Fruit fly (Drosophila melanogaster): ENCODE results near the gene Cp15.
A peak's percentile ranks its signal among the peaks of the same experiment; 100 is the strongest.

Gene Cp15

dm6 chr3L:8700643-8701208, 27.6 kb upstream of the Cp15 start (continued):
- peak; percentile 71 for TF ChIP-seq run (tag; optimal IDR thresholded peaks at IDR 0.05)
- peak; percentile 52 for TF ChIP-seq CG17568 (GFP tag; optimal IDR thresholded peaks at IDR 0.05)
- TF ChIP-seq Blimp-1 (GFP tag; optimal IDR thresholded peaks at IDR 0.05), result peak; percentile 67
- TF ChIP-seq NK7.1 (GFP tag; optimal IDR thresholded peaks at IDR 0.05), result peak; percentile 49
- TF ChIP-seq CG14860 (GFP tag; IDR thresholded peaks at IDR 0.05; ENCODE audit: partially characterized antibody), result no peak
- TF ChIP-seq br (optimal IDR thresholded peaks at IDR 0.05), result no peak
- peak; percentile 80 for TF ChIP-seq CG13775 (GFP tag; optimal IDR thresholded peaks at IDR 0.05)
- peak; percentile 86 for TF ChIP-seq CG15269 (tag; optimal IDR thresholded peaks at IDR 0.05)
- peak; percentile 78 for TF ChIP-seq Bteb2 (GFP tag; optimal IDR thresholded peaks at IDR 0.05)
- peak; percentile 48; the same call in 1 of the 2 replicates for TF ChIP-seq gsb (GFP tag; IDR thresholded peaks at IDR 0.05)
- no peak for TF ChIP-seq rib (GFP tag; IDR thresholded peaks at IDR 0.05)
- TF ChIP-seq nom (GFP tag; optimal IDR thresholded peaks at IDR 0.05), result no peak
- peak; percentile 83 for TF ChIP-seq unpg (GFP tag; optimal IDR thresholded peaks at IDR 0.05)
- peak; percentile 74 for TF ChIP-seq Atf3 (GFP tag; optimal IDR thresholded peaks at IDR 0.05)
- TF ChIP-seq prd (optimal IDR thresholded peaks at IDR 0.05), result no peak
- peak; percentile 85 for TF ChIP-seq prd (GFP tag; IDR thresholded peaks at IDR 0.05)
- TF ChIP-seq CG1647 (GFP tag; optimal IDR thresholded peaks at IDR 0.05), result peak; percentile 40
- peak; percentile 31 for TF ChIP-seq CG1529 (GFP tag; optimal IDR thresholded peaks at IDR 0.05)
- TF ChIP-seq bbx (GFP tag; IDR thresholded peaks at IDR 0.05; ENCODE audit: partially characterized antibody), result no peak
- peak; percentile 63 for TF ChIP-seq E2f2 (GFP tag; IDR thresholded peaks at IDR 0.05)
- TF ChIP-seq dpn (GFP tag; optimal IDR thresholded peaks at IDR 0.05), result peak; percentile 83 to 86
- TF ChIP-seq Hsf (GFP tag; optimal IDR thresholded peaks at IDR 0.05), result peak; percentile 86
- TF ChIP-seq CG11560 (tag; IDR thresholded peaks at IDR 0.05), result peak; percentile 63; the same call in 2 of the 3 replicates
- TF ChIP-seq CG10267 (tag; optimal IDR thresholded peaks at IDR 0.05), result peak; percentile 75
- TF ChIP-seq Oaz (GFP tag; IDR thresholded peaks at IDR 0.05), result peak; percentile 71
- peak; percentile 55; the same call in 1 of the 2 replicates for TF ChIP-seq CG5953 (GFP tag; IDR thresholded peaks at IDR 0.05)
- TF ChIP-seq CG10366 (GFP tag; IDR thresholded peaks at IDR 0.05), result peak; percentile 77
- peak; percentile 56 for TF ChIP-seq NC2α (GFP tag; optimal IDR thresholded peaks at IDR 0.05)
- no peak for TF ChIP-seq Doc3 (GFP tag; IDR thresholded peaks at IDR 0.05; ENCODE audit: partially characterized antibody)
- TF ChIP-seq CG18476 (GFP tag; optimal IDR thresholded peaks at IDR 0.05), result peak; percentile 70
- TF ChIP-seq ci (GFP tag; IDR thresholded peaks at IDR 0.05), result peak; percentile 58
- TF ChIP-seq luna (GFP tag; optimal IDR thresholded peaks at IDR 0.05), result peak; percentile 51
- peak; percentile 93 for TF ChIP-seq CG2120 (GFP tag; optimal IDR thresholded peaks at IDR 0.05)
- peak; percentile 60 for TF ChIP-seq en (GFP tag; optimal IDR thresholded peaks at IDR 0.05)
- TF ChIP-seq Six4 (GFP tag; optimal IDR thresholded peaks at IDR 0.05), result peak; percentile 76
- TF ChIP-seq Taf1 (GFP tag; IDR thresholded peaks at IDR 0.05), result peak; percentile 61; the same call in 1 of the 2 replicates
- TF ChIP-seq salm (tag; optimal IDR thresholded peaks at IDR 0.05), result peak; percentile 50
- TF ChIP-seq Camta (GFP tag; optimal IDR thresholded peaks at IDR 0.05), result peak; percentile 73
- TF ChIP-seq repo (GFP tag; optimal IDR thresholded peaks at IDR 0.05), result peak; percentile 16
- TF ChIP-seq danr (GFP tag; IDR thresholded peaks at IDR 0.05), result peak; percentile 61
- TF ChIP-seq Side (GFP tag; optimal IDR thresholded peaks at IDR 0.05), result peak; percentile 75
- peak; percentile 79 for TF ChIP-seq CG4820 (GFP tag; optimal IDR thresholded peaks at IDR 0.05)
- peak; percentile 96 for TF ChIP-seq Ets65A (GFP tag)
- peak; percentile 82 for TF ChIP-seq Xbp1 (GFP tag; optimal IDR thresholded peaks at IDR 0.05)
- TF ChIP-seq CG30431 (GFP tag; optimal IDR thresholded peaks at IDR 0.05), result peak; percentile 50
- TF ChIP-seq Lim3 (GFP tag; IDR thresholded peaks at IDR 0.05), result no peak; the same call in 1 of the 2 replicates
- TF ChIP-seq Gsc (GFP tag; IDR thresholded peaks at IDR 0.05), result 0 out of 2 replicates have a peak, but pooled peaks have one; percentile 24
- TF ChIP-seq CG8089 (GFP tag; optimal IDR thresholded peaks at IDR 0.05), result peak; percentile 45
- TF ChIP-seq Elba2 (GFP tag; optimal IDR thresholded peaks at IDR 0.05), result no peak
- TF ChIP-seq tll (GFP tag; optimal IDR thresholded peaks at IDR 0.05), result no peak
- TF ChIP-seq sqz (GFP tag; optimal IDR thresholded peaks at IDR 0.05), result peak; percentile 1

Measured in whole organism, embryonic.